Worm (Caenorhabditis elegans): Measurements from ENCODE around the gene srab-9.

DNA sequence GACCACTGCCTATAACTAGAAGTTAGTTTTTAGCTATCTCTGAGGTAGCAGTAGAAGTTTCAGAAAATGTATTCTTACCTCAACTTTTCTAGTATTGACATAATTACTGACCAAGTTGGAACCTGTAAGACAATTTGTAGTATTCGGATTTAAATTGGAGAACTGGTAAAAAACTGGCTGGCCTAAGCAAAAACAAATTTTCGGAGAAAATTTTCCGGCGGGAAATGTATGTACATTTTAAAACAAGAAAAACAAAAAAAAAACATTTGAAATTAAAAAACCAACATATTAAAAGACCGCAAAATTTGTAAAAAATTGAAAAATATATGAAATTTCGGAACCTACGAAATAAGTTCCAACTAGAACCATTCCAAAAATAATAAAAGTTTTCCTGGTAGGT lies 5.8 kb upstream of the srab-9 start, which contains the start of gene srab-11:
- no peak for TF ChIP-seq pha-4 (tag; optimal IDR thresholded peaks at IDR 0.05)
- TF ChIP-seq drap-1 (GFP tag; optimal IDR thresholded peaks at IDR 0.05): no peak
- no peak for TF ChIP-seq cnd-1 (tag; optimal IDR thresholded peaks at IDR 0.05)
- no peak for TF ChIP-seq zip-8 (tag; optimal IDR thresholded peaks at IDR 0.05)
- no peak for TF ChIP-seq elt-3 (tag; optimal IDR thresholded peaks at IDR 0.05)

Measured in whole organism, mixed stage, embryonic.